Worm (Caenorhabditis elegans): ENCODE data around the gene sri-50.
"Not testable (repeated sequence)": the region's sequence is repeated elsewhere in the genome, so short reads cannot be mapped to it uniquely, and the experiment has no call there.

- TF ChIP-seq nfya-1 (tag; optimal IDR thresholded peaks at IDR 0.05); T23F11.4 (GFP tag; optimal IDR thresholded peaks at IDR 0.05); ama-1 (optimal IDR thresholded peaks at IDR 0.05); odd-2 (tag; optimal IDR thresholded peaks at IDR 0.05); elt-2 (tag; optimal IDR thresholded peaks at IDR 0.05); C38D4.7 (GFP tag; optimal IDR thresholded peaks at IDR 0.05); hlh-30 (tag; optimal IDR thresholded peaks at IDR 0.05; ENCODE audit: insufficient read depth); lim-6 (tag; optimal IDR thresholded peaks at IDR 0.05): not testable (repeated sequence)
These were observed 20.1 kb upstream of the sri-50 start, which contains the start of the genes Y27F2A.6 and Y27F2A.8 for ce11 chrII:3183300-3183840.

All from whole organism, late embryonic.